Fruit fly (Drosophila melanogaster): ENCODE data around the gene CG12237.

The CG12237 gene

dm6 chrX:19603953-19604352 is 38.7 kb downstream of the CG12237 start:
- TF ChIP-seq Mio (GFP tag; optimal IDR thresholded peaks at IDR 0.05): no peak
- TF ChIP-seq psq (GFP tag; optimal IDR thresholded peaks at IDR 0.05): peak; percentile 31
- TF ChIP-seq HLH106 (tag; optimal IDR thresholded peaks at IDR 0.05): peak; percentile 71
- no peak for TF ChIP-seq dsf (GFP tag; optimal IDR thresholded peaks at IDR 0.05; ENCODE audit: borderline replicate concordance)
- no peak for TF ChIP-seq GATAd (GFP tag; optimal IDR thresholded peaks at IDR 0.05)
- no peak for TF ChIP-seq Hr78 (GFP tag; optimal IDR thresholded peaks at IDR 0.05)
- no peak for TF ChIP-seq Myc (optimal IDR thresholded peaks at IDR 0.05)
- TF ChIP-seq jim (GFP tag; optimal IDR thresholded peaks at IDR 0.05): no peak
- TF ChIP-seq dmrt93B (GFP tag; optimal IDR thresholded peaks at IDR 0.05): peak; percentile 49
- no peak for TF ChIP-seq N (GFP tag; optimal IDR thresholded peaks at IDR 0.05)
- no peak for TF ChIP-seq Dfd (GFP tag; optimal IDR thresholded peaks at IDR 0.05)
- TF ChIP-seq Hnf4 (GFP tag; optimal IDR thresholded peaks at IDR 0.05): peak; percentile 32
- peak; percentile 13 for TF ChIP-seq Rel (GFP tag; optimal IDR thresholded peaks at IDR 0.05)
- TF ChIP-seq Rel (tag; optimal IDR thresholded peaks at IDR 0.05): no peak
- TF ChIP-seq sage (GFP tag; optimal IDR thresholded peaks at IDR 0.05): peak; percentile 62
- TF ChIP-seq Jra (GFP tag; optimal IDR thresholded peaks at IDR 0.05): no peak
- peak; percentile 59 for TF ChIP-seq OdsH (GFP tag; optimal IDR thresholded peaks at IDR 0.05)
- TF ChIP-seq Vsx2 (GFP tag; optimal IDR thresholded peaks at IDR 0.05; ENCODE audit: partially characterized antibody): no peak
- no peak for TF ChIP-seq Hr83 (GFP tag; optimal IDR thresholded peaks at IDR 0.05; ENCODE audit: poor library complexity, severe bottlenecking)
- no peak for TF ChIP-seq tai (GFP tag; optimal IDR thresholded peaks at IDR 0.05)
- peak; percentile 46 for TF ChIP-seq br (GFP tag; optimal IDR thresholded peaks at IDR 0.05)
- TF ChIP-seq ey (GFP tag; optimal IDR thresholded peaks at IDR 0.05): peak; percentile 48
- no peak for TF ChIP-seq CrebA (GFP tag; optimal IDR thresholded peaks at IDR 0.05; ENCODE audit: borderline replicate concordance)
- TF ChIP-seq pan (optimal IDR thresholded peaks at IDR 0.05): no peak
- no peak for TF ChIP-seq dl (GFP tag; optimal IDR thresholded peaks at IDR 0.05; ENCODE audit: insufficient read depth in 1 of 2, partially characterized antibody in 2 of 2)
- TF ChIP-seq usp (GFP tag; optimal IDR thresholded peaks at IDR 0.05): no peak
- peak; percentile 30 for TF ChIP-seq Sp1 (GFP tag; optimal IDR thresholded peaks at IDR 0.05)
- TF ChIP-seq brk (GFP tag; optimal IDR thresholded peaks at IDR 0.05): no peak
- peak in 1 of 2 experiments; percentile 83 for TF ChIP-seq foxo (GFP tag; optimal IDR thresholded peaks at IDR 0.05)
- no peak for TF ChIP-seq CG9705 (GFP tag; optimal IDR thresholded peaks at IDR 0.05)
- peak; percentile 69 for TF ChIP-seq sv (GFP tag; optimal IDR thresholded peaks at IDR 0.05)
- peak; percentile 76 for TF ChIP-seq h (GFP tag; optimal IDR thresholded peaks at IDR 0.05)
- no peak for TF ChIP-seq CG32264 (GFP tag; optimal IDR thresholded peaks at IDR 0.05)
- peak; percentile 69 for TF ChIP-seq fru (GFP tag; optimal IDR thresholded peaks at IDR 0.05)
- no peak for TF ChIP-seq Dif (GFP tag; optimal IDR thresholded peaks at IDR 0.05; ENCODE audit: partially characterized antibody)
- TF ChIP-seq lola (GFP tag; optimal IDR thresholded peaks at IDR 0.05): no peak
- no peak for TF ChIP-seq woc (GFP tag; optimal IDR thresholded peaks at IDR 0.05)
- TF ChIP-seq rgr (GFP tag; optimal IDR thresholded peaks at IDR 0.05): peak; percentile 43
- no peak for TF ChIP-seq Abd-B (GFP tag; optimal IDR thresholded peaks at IDR 0.05)

dm6 chrX:19602483-19602882 is 40.2 kb downstream of the CG12237 start:
- no peak for TF ChIP-seq Sp1 (GFP tag; optimal IDR thresholded peaks at IDR 0.05)
- TF ChIP-seq dsf (GFP tag; optimal IDR thresholded peaks at IDR 0.05; ENCODE audit: borderline replicate concordance): no peak
- TF ChIP-seq sv (GFP tag; optimal IDR thresholded peaks at IDR 0.05): no peak
- no peak for TF ChIP-seq usp (GFP tag; optimal IDR thresholded peaks at IDR 0.05)
- no peak for TF ChIP-seq tai (GFP tag; optimal IDR thresholded peaks at IDR 0.05)
- no peak for TF ChIP-seq fru (GFP tag; optimal IDR thresholded peaks at IDR 0.05)
- TF ChIP-seq CrebA (GFP tag; optimal IDR thresholded peaks at IDR 0.05; ENCODE audit: borderline replicate concordance): no peak
- TF ChIP-seq Hr78 (GFP tag; optimal IDR thresholded peaks at IDR 0.05): no peak
- TF ChIP-seq rgr (GFP tag; optimal IDR thresholded peaks at IDR 0.05): no peak
- TF ChIP-seq psq (GFP tag; optimal IDR thresholded peaks at IDR 0.05): no peak
- TF ChIP-seq br (GFP tag; optimal IDR thresholded peaks at IDR 0.05): no peak
- no peak for TF ChIP-seq brk (GFP tag; optimal IDR thresholded peaks at IDR 0.05)
- no peak for TF ChIP-seq CG9705 (GFP tag; optimal IDR thresholded peaks at IDR 0.05)
- TF ChIP-seq OdsH (GFP tag; optimal IDR thresholded peaks at IDR 0.05): no peak
- TF ChIP-seq Vsx2 (GFP tag; optimal IDR thresholded peaks at IDR 0.05; ENCODE audit: partially characterized antibody): no peak
- TF ChIP-seq ey (GFP tag; optimal IDR thresholded peaks at IDR 0.05): no peak
- TF ChIP-seq dmrt93B (GFP tag; optimal IDR thresholded peaks at IDR 0.05): no peak
- TF ChIP-seq Hr83 (GFP tag; optimal IDR thresholded peaks at IDR 0.05; ENCODE audit: poor library complexity, severe bottlenecking): no peak
- no peak for TF ChIP-seq CG32264 (GFP tag; optimal IDR thresholded peaks at IDR 0.05)
- no peak for TF ChIP-seq Dif (GFP tag; optimal IDR thresholded peaks at IDR 0.05; ENCODE audit: partially characterized antibody)

Measured in whole organism, wandering third instar larva.